Fruit fly (Drosophila melanogaster): ENCODE results near the gene Sgs1.
A peak's percentile ranks its signal among the peaks of the same experiment; 100 is the strongest.

Gene Sgs1

dm6 chr2L:4965923-4966322 lies 28.7 kb downstream of the Sgs1 start:
- TF ChIP-seq CG10631 (GFP tag; optimal IDR thresholded peaks at IDR 0.05): no peak
- no peak for TF ChIP-seq CG8119 (GFP tag; IDR thresholded peaks at IDR 0.05)

- TF ChIP-seq CG11902 (GFP tag; optimal IDR thresholded peaks at IDR 0.05): no peak
- TF ChIP-seq Blimp-1 (GFP tag; optimal IDR thresholded peaks at IDR 0.05): no peak
- no peak for TF ChIP-seq Gug (GFP tag; IDR thresholded peaks at IDR 0.05)
- TF ChIP-seq CG16779 (tag; optimal IDR thresholded peaks at IDR 0.05): no peak
These were observed 30.3 kb downstream of the Sgs1 start, which contains the start of gene eIF3i for dm6 chr2L:4967511-4967910. TSS of gene eIF3i (minus strand) at chr2L:4967775.

DNA sequence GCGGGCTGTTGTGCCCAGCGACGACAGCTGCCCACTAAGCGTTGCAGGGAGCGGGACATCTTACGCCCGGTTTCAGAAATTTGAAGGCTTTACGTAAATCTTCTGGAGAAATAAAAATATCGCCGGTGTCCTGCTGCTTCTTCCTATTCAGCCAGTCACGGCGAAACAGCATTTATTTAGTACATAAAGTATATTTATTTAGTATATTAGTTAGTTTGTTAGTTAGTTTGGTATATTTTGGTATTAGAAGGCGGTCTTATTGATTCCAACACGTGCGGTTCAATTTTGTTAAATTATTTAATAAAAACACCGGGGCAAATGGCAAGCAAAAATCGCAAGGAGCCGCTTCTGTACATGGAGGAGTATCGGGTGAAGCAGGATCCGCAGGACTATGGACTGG lies 31.6 kb downstream of the Sgs1 start, which contains the start of the genes Scox and Polr1C:
Scox (minus strand) TSS at position 169 of the 400 bp plus-strand sequence.
Polr1C (plus strand) TSS at position 238 of the 400 bp plus-strand sequence.
- TF ChIP-seq Eip78C (GFP tag): no peak
- TF ChIP-seq CG11902 (GFP tag; optimal IDR thresholded peaks at IDR 0.05): no peak
- no peak for TF ChIP-seq CG31627 (GFP tag; optimal IDR thresholded peaks at IDR 0.05)
- no peak for TF ChIP-seq OdsH (GFP tag; optimal IDR thresholded peaks at IDR 0.05)
- no peak for TF ChIP-seq svp (GFP tag)
- TF ChIP-seq topi (GFP tag; optimal IDR thresholded peaks at IDR 0.05): no peak
- no peak for TF ChIP-seq CG34406 (GFP tag; optimal IDR thresholded peaks at IDR 0.05)
- no peak for TF ChIP-seq CG11294 (GFP tag; IDR thresholded peaks at IDR 0.05)
- no peak for TF ChIP-seq CG8319 (GFP tag; optimal IDR thresholded peaks at IDR 0.05)
- no peak for TF ChIP-seq esn (GFP tag; optimal IDR thresholded peaks at IDR 0.05)
- TF ChIP-seq CG3032 (tag; optimal IDR thresholded peaks at IDR 0.05): no peak
- no peak for TF ChIP-seq CG6808 (GFP tag; optimal IDR thresholded peaks at IDR 0.05)
- no peak for TF ChIP-seq Ets96B (tag; optimal IDR thresholded peaks at IDR 0.05)
- TF ChIP-seq CG6163 (GFP tag; IDR thresholded peaks at IDR 0.05): no peak
- TF ChIP-seq Met (GFP tag; optimal IDR thresholded peaks at IDR 0.05): no peak
- no peak for TF ChIP-seq dac (GFP tag; optimal IDR thresholded peaks at IDR 0.05)

DNA sequence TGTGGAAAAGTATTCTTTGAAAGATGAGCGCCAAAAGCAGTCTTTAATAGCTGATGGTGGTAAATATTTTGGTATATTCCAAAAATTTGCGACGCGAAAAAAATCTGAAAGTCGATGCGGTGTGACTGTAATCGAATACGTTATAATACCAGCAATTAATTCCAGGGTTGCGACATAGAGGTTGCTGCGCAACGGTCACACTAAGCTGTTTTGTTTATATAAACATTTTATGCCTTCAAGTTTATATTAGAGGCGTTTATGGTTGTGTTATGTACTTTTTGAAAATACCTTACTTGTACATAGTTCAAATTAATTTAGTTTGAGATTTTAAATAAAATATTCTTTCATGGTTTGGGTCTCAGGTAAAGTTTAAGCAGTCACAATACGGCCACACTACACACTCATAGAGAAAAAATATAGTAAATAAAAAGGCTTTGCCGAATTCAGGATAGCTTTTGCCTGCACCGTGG lies 34.2 kb downstream of the Sgs1 start, which contains the start of gene CG14043:
CG14043 (plus strand) TSS at position 374 of the 470 bp plus-strand sequence.
- TF ChIP-seq CG7368 (GFP tag; optimal IDR thresholded peaks at IDR 0.05) (no peak), fd85E (GFP tag; optimal IDR thresholded peaks at IDR 0.05) (no peak), CG3032 (tag; optimal IDR thresholded peaks at IDR 0.05) (peak; percentile 28), Ets96B (tag; optimal IDR thresholded peaks at IDR 0.05) (no peak), svp (GFP tag) (no peak), fkh (GFP tag; optimal IDR thresholded peaks at IDR 0.05) (peak; percentile 92), CG3919 (GFP tag; optimal IDR thresholded peaks at IDR 0.05) (no peak), esn (GFP tag; optimal IDR thresholded peaks at IDR 0.05) (peak; percentile 36), CG10669 (GFP tag; optimal IDR thresholded peaks at IDR 0.05) (no peak), Hr39 (GFP tag; optimal IDR thresholded peaks at IDR 0.05) (no peak), pdm3 (GFP tag; optimal IDR thresholded peaks at IDR 0.05) (no peak), Smox (GFP tag; optimal IDR thresholded peaks at IDR 0.05) (no peak), achi (GFP tag; optimal IDR thresholded peaks at IDR 0.05) (no peak), CG8119 (GFP tag; IDR thresholded peaks at IDR 0.05) (no peak), CG31627 (GFP tag; optimal IDR thresholded peaks at IDR 0.05) (peak; percentile 31)

- TF ChIP-seq CG3032 (tag; optimal IDR thresholded peaks at IDR 0.05) (peak; percentile 0), Hr4 (GFP tag; optimal IDR thresholded peaks at IDR 0.05) (no peak), CG10631 (GFP tag; optimal IDR thresholded peaks at IDR 0.05) (no peak), achi (GFP tag; optimal IDR thresholded peaks at IDR 0.05) (no peak), CG6854 (GFP tag; optimal IDR thresholded peaks at IDR 0.05) (peak; percentile 1), esn (GFP tag; optimal IDR thresholded peaks at IDR 0.05) (peak; percentile 47), Sox15 (GFP tag; optimal IDR thresholded peaks at IDR 0.05) (no peak), Smox (GFP tag; optimal IDR thresholded peaks at IDR 0.05) (no peak), CG8319 (GFP tag; optimal IDR thresholded peaks at IDR 0.05) (no peak), fd85E (GFP tag; optimal IDR thresholded peaks at IDR 0.05) (no peak), cyc (GFP tag; optimal IDR thresholded peaks at IDR 0.05) (no peak), topi (GFP tag; optimal IDR thresholded peaks at IDR 0.05) (no peak), net (GFP tag; optimal IDR thresholded peaks at IDR 0.05) (no peak), spab (GFP tag; optimal IDR thresholded peaks at IDR 0.05) (no peak), CG11762 (GFP tag; optimal IDR thresholded peaks at IDR 0.05; ENCODE audit: insufficient read depth) (no peak), Hr39 (GFP tag; optimal IDR thresholded peaks at IDR 0.05) (no peak), CG11294 (GFP tag; IDR thresholded peaks at IDR 0.05) (no peak), CG6792 (GFP tag; optimal IDR thresholded peaks at IDR 0.05) (no peak), CG7368 (GFP tag; optimal IDR thresholded peaks at IDR 0.05) (no peak), Eip93F (GFP tag; optimal IDR thresholded peaks at IDR 0.05) (no peak), CG9139 (GFP tag; optimal IDR thresholded peaks at IDR 0.05) (no peak), CG3919 (GFP tag; optimal IDR thresholded peaks at IDR 0.05) (no peak), Ets21C (GFP tag; optimal IDR thresholded peaks at IDR 0.05) (no peak), CG15336 (GFP tag; IDR thresholded peaks at IDR 0.05) (no peak)
These were observed 36.7 kb downstream of the Sgs1 start, which contains the start of gene mRpL28 for dm6 chr2L:4973731-4974415. TSS of gene mRpL28 (plus strand) at chr2L:4973976.
